Worm (Caenorhabditis elegans) whole organism, L4/young adult: ENCODE data around the gene C16C10.2.

Experiments
- W03F9.2 ChIP-seq: fragments of 150-350 bp; optimal IDR thresholded peaks from 2 replicates; lab custom pipeline; 2014; ENCODE audit warnings: missing biosample characterization, missing genetic modification characterization
- dao-5 ChIP-seq: sonication (generic microtip); optimal IDR thresholded peaks from 2 replicates; lab custom pipeline; 2016; ENCODE audit warnings: missing genotype, missing genetic modification characterization, moderate library complexity, missing compliant biosample characterization
- him-1 ChIP-seq: sonication (generic microtip); optimal IDR thresholded peaks from 2 replicates; lab custom pipeline; 2016; ENCODE audit warnings: missing genotype, missing genetic modification reagents, missing genetic modification characterization, missing compliant biosample characterization

DNA sequence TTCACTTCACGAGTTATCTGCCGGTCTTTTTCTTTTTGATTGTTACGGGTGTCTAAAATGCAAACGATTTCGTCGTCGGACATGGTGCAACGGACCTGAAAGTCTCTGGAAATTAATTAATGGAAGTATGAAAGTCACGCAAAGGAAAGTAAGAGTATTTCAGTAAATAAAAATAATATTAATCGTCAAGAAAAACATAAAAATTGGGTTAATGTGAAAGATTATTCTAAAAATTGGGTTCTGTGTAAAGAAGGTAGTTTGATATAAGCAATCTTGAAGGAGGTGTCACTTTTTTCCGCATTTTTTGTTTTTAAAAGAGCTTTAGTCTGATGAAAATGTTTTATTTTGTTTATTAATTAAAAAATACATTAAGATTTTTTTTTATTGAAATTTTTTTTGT lies 21.2 kb downstream of the C16C10.2 start, which contains the start of gene C16C10.9:
- no peak for TF ChIP-seq him-1 (tag; lab: Kevin White, UChicago)
- TF ChIP-seq W03F9.2 = no peak
- no peak for TF ChIP-seq dao-5 (tag; lab: Kevin White, UChicago)
